Worm (Caenorhabditis elegans) whole organism, midembryonic: ENCODE measurements around the gene idpc-6.

Experiments used
- cog-1 ChIP-seq: sonication (generic microtip); optimal IDR thresholded peaks from 2 replicates; lab custom pipeline; 2016; ENCODE audit warnings: missing genetic modification characterization, missing compliant biosample characterization
- flt-1 ChIP-seq: fragments of 200-800 bp; sonication (Bioruptor generic); IDR thresholded peaks from 2 replicates; pipeline ENCODE4 v1.3.6; 2022; ENCODE audit warnings: missing genetic modification characterization, missing compliant biosample characterization
- klf-2 ChIP-seq: fragments of 200-800 bp; sonication (Bioruptor generic); conservative IDR thresholded peaks from 2 replicates; pipeline ENCODE4 v1.3.6; 2022; ENCODE audit warnings: missing genetic modification reagents, missing genetic modification characterization, missing compliant biosample characterization
- ref-1 ChIP-seq: fragments of 200-800 bp; sonication (Bioruptor generic); conservative IDR thresholded peaks from 2 replicates; pipeline ENCODE4 v1.3.6; 2022; ENCODE audit warnings: missing genetic modification reagents, missing genetic modification characterization, missing compliant biosample characterization
- tab-1 ChIP-seq: fragments of 200-800 bp; sonication (Bioruptor generic); IDR thresholded peaks from 2 replicates; pipeline ENCODE4 v1.3.6; 2022; ENCODE audit warnings: missing genetic modification characterization, missing compliant biosample characterization
- ztf-23 ChIP-seq: fragments of 200-800 bp; sonication (Bioruptor generic); IDR thresholded peaks from 2 replicates; pipeline ENCODE4 v1.3.6; 2022; ENCODE audit warnings: missing genetic modification reagents, missing genetic modification characterization, missing compliant biosample characterization
- ztf-29 ChIP-seq: fragments of 200-800 bp; sonication (Bioruptor generic); IDR thresholded peaks from 2 replicates; pipeline ENCODE4 v1.3.6; 2022; ENCODE audit warnings: missing genetic modification reagents, missing genetic modification characterization, missing compliant biosample characterization

DNA sequence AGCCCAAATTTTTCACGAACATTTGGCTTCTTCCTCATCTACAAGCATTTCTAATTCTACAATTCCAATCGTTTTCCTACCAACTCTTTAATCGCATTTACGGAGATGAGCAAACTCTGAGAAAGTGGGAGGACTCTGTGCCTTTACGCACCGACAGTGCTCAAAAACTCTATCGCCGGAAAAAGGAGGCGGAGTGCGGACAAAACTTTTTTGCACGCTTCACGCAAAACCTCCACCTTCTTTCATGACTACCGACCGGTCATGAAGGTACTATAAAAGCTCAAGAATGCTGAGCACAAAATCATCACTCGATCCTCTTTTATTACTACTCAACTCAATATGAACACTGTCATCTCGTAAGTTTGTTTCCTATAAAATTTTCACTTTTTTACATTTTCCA is 5.2 kb downstream of the idpc-6 start, which contains the start of gene idpc-4:
- TF ChIP-seq flt-1 (GFP tag; lab: Robert Waterston, UW), result no peak
- no peak for TF ChIP-seq ztf-23 (GFP tag; lab: Robert Waterston, UW)
- no peak for TF ChIP-seq klf-2 (GFP tag; lab: Robert Waterston, UW)
- TF ChIP-seq cog-1, result no peak
- TF ChIP-seq ref-1 (GFP tag; lab: Robert Waterston, UW), result no peak
- TF ChIP-seq ztf-29 (GFP tag; lab: Robert Waterston, UW), result no peak
- no peak for TF ChIP-seq tab-1 (GFP tag; lab: Robert Waterston, UW)
